Worm (Caenorhabditis elegans): Measurements from ENCODE around the gene F19B10.5.

DNA sequence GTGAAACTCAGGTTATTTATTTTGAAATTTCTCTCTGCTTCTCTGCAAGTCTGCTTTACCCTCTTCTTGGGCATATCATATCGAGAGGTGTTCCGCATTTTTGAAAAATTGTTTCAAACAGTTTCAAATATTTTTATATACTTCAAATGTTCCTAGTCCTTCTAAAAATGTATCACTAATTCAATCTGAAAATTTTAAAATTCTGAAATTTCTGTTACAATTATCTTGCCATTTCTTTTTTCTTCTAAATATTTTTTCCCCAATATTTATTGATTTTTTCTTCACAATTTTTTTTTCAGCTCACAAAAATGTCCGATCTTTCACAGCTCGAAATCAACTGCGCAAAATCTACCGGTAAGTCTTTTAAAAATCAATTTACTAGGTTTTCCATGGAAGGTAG, 4.3 kb downstream of the F19B10.5 start, which contains the start of gene F19B10.4:
- TF ChIP-seq nhr-25 (tag; optimal IDR thresholded peaks at IDR 0.05) (no peak), egl-27 (tag; optimal IDR thresholded peaks at IDR 0.05) (no peak), unc-62 (GFP tag; optimal IDR thresholded peaks at IDR 0.05) (no peak), ztf-11 (tag; optimal IDR thresholded peaks at IDR 0.05) (no peak), nhr-237 (tag; optimal IDR thresholded peaks at IDR 0.05) (no peak), lin-39 (tag; optimal IDR thresholded peaks at IDR 0.05) (no peak), ceh-82 (tag; optimal IDR thresholded peaks at IDR 0.05) (no peak)

Data from whole organism, L3 larva.